Worm (Caenorhabditis elegans) whole organism, L4/young adult: ENCODE data around the gene T09A5.14.

Experiments
- W03F9.2 ChIP-seq: fragments of 150-350 bp; optimal IDR thresholded peaks from 2 replicates; lab custom pipeline; 2014; ENCODE audit warnings: missing biosample characterization, missing genetic modification characterization
- dao-5 ChIP-seq: sonication (generic microtip); optimal IDR thresholded peaks from 2 replicates; lab custom pipeline; 2016; ENCODE audit warnings: missing genotype, missing genetic modification characterization, moderate library complexity, missing compliant biosample characterization
- him-1 ChIP-seq: sonication (generic microtip); optimal IDR thresholded peaks from 2 replicates; lab custom pipeline; 2016; ENCODE audit warnings: missing genotype, missing genetic modification reagents, missing genetic modification characterization, missing compliant biosample characterization

T09A5.14 gene

ce11 chrII:7809358-7809914, 22.7 kb upstream of the T09A5.14 start:
- TF ChIP-seq W03F9.2 (tag; lab: Kevin White, UChicago) (no peak), him-1 (tag; lab: Kevin White, UChicago) (no peak), dao-5 (tag; lab: Kevin White, UChicago) (no peak)

- TF ChIP-seq W03F9.2 (tag; lab: Kevin White, UChicago) (no peak), dao-5 (tag; lab: Kevin White, UChicago) (no peak)
Observed at ce11 chrII:7810162-7810868, 21.8 kb upstream of the T09A5.14 start.

ce11 chrII:7810869-7811543, 21.1 kb upstream of the T09A5.14 start, which contains the start of gene cki-1:
Gene cki-1, plus strand, starts transcription at chrII:7811240.
- TF ChIP-seq W03F9.2 (tag; lab: Kevin White, UChicago) (no peak), dao-5 (tag; lab: Kevin White, UChicago) (no peak), him-1 (tag; lab: Kevin White, UChicago) (no peak)

ce11 chrII:7812332-7812731, 19.8 kb upstream of the T09A5.14 start:
- TF ChIP-seq W03F9.2 (tag; lab: Kevin White, UChicago) (no peak), dao-5 (tag; lab: Kevin White, UChicago) (no peak), him-1 (tag; lab: Kevin White, UChicago) (no peak)

- no peak for TF ChIP-seq dao-5 (tag; lab: Kevin White, UChicago)
- no peak for TF ChIP-seq him-1 (tag; lab: Kevin White, UChicago)
- no peak for TF ChIP-seq W03F9.2 (tag; lab: Kevin White, UChicago)
Observed at ce11 chrII:7813237-7813636, 18.9 kb upstream of the T09A5.14 start.

- no peak for TF ChIP-seq dao-5 (tag; lab: Kevin White, UChicago)
- TF ChIP-seq W03F9.2 (tag; lab: Kevin White, UChicago) = no peak
- no peak for TF ChIP-seq him-1 (tag; lab: Kevin White, UChicago)
Observed at ce11 chrII:7813645-7814044, 18.5 kb upstream of the T09A5.14 start.

ce11 chrII:7814215-7814614, 17.9 kb upstream of the T09A5.14 start:
- no peak for TF ChIP-seq W03F9.2 (tag; lab: Kevin White, UChicago)
- no peak for TF ChIP-seq him-1 (tag; lab: Kevin White, UChicago)

ce11 chrII:7814915-7815314, 17.2 kb upstream of the T09A5.14 start:
- TF ChIP-seq W03F9.2 (tag; lab: Kevin White, UChicago) (no peak), him-1 (tag; lab: Kevin White, UChicago) (no peak), dao-5 (tag; lab: Kevin White, UChicago) (no peak)

- TF ChIP-seq W03F9.2 (tag; lab: Kevin White, UChicago) (no peak), him-1 (tag; lab: Kevin White, UChicago) (no peak), dao-5 (tag; lab: Kevin White, UChicago) (no peak)
Observed at ce11 chrII:7815406-7815805, 16.7 kb upstream of the T09A5.14 start.

- TF ChIP-seq him-1 (tag; lab: Kevin White, UChicago) (no peak), W03F9.2 (tag; lab: Kevin White, UChicago) (no peak), dao-5 (tag; lab: Kevin White, UChicago) (no peak)
Observed at ce11 chrII:7816163-7816776, 15.9 kb upstream of the T09A5.14 start, which contains the start of gene cki-2. Gene cki-2, plus strand, starts transcription at chrII:7816499.

ce11 chrII:7817580-7817979, 14.6 kb upstream of the T09A5.14 start:
- no peak for TF ChIP-seq dao-5 (tag; lab: Kevin White, UChicago)
- no peak for TF ChIP-seq W03F9.2 (tag; lab: Kevin White, UChicago)
- TF ChIP-seq him-1 (tag; lab: Kevin White, UChicago) = no peak

ce11 chrII:7819359-7819758, 12.8 kb upstream of the T09A5.14 start:
- TF ChIP-seq W03F9.2 (tag; lab: Kevin White, UChicago) (no peak), him-1 (tag; lab: Kevin White, UChicago) (no peak), dao-5 (tag; lab: Kevin White, UChicago) (no peak)

- TF ChIP-seq dao-5 (tag; lab: Kevin White, UChicago) = no peak
- TF ChIP-seq him-1 (tag; lab: Kevin White, UChicago) = no peak
- TF ChIP-seq W03F9.2 (tag; lab: Kevin White, UChicago) = no peak
Observed at ce11 chrII:7822454-7822853, 9.7 kb upstream of the T09A5.14 start, which contains the start of gene irld-47. Gene irld-47, minus strand, starts transcription at chrII:7822554.
